Fruit fly (Drosophila melanogaster) ovary, adult (tissue): ENCODE measurements around the gene CSN1a.
"Not testable (repeated sequence)": the region's sequence is repeated elsewhere in the genome, so short reads cannot be mapped to it uniquely, and the experiment has no call there.

Source experiments
- CG17801 ChIP-seq: fragments of 200-800 bp; optimal IDR thresholded peaks from 2 replicates; lab custom pipeline; 2019; ENCODE audit warnings: missing biosample characterization, mild to moderate bottlenecking, missing genetic modification characterization, moderate library complexity; ENCODE audit not compliant: partially characterized antibody

CSN1a gene

dm6 chr2L:14762465-14762864 lies at the start of gene CSN1a:
TSS of gene CSN1a (plus strand) at chr2L:14762765.
- no peak for TF ChIP-seq CG17801 (GFP tag; lab: Kevin White, UChicago)

- TF ChIP-seq CG17801 (GFP tag; lab: Kevin White, UChicago), result no peak
Measured at dm6 chr2L:14713467-14713866, 49.1 kb upstream of the CSN1a start, which contains the start of gene CG34165. TSS of gene CG34165 (plus strand) at chr2L:14713750.

- TF ChIP-seq CG17801 (GFP tag; lab: Kevin White, UChicago), result no peak
Measured at dm6 chr2L:14730077-14730476, 32.5 kb upstream of the CSN1a start, which contains the start of gene CG42685. TSS of gene CG42685 (minus strand) at chr2L:14730177.

dm6 chr2L:14735543-14735942 lies 27.0 kb upstream of the CSN1a start, which contains the start of gene CG31835:
TSS of gene CG31835 (plus strand) at chr2L:14735843.
- TF ChIP-seq CG17801 (GFP tag; lab: Kevin White, UChicago), result not testable (repeated sequence)

DNA sequence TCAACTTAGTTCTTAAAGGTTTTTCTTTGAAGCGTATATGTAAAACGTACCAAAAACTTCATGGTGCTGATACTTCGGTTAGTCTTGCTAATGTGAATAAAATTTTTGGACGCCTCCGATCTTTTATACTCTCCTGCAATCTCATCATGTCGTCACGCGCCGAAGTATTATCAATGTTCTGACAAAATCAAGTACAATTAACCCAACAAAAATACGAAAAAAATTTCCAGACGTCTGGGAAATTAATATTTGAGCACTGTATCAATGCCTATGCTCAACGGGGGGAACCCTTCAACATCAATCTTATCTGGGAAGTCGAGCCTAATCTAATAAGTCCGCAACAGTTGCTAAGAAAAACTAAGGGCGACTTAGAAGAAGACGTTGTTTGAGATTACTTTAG lies 24.9 kb upstream of the CSN1a start, which contains the start of gene CG31775:
CG31775 (minus strand) TSS at position 101 of the 400 bp plus-strand sequence.
- TF ChIP-seq CG17801 (GFP tag; lab: Kevin White, UChicago), result not testable (repeated sequence)

- TF ChIP-seq CG17801 (GFP tag; lab: Kevin White, UChicago), result not testable (repeated sequence)
Measured at dm6 chr2L:14739614-14740013, 23.0 kb upstream of the CSN1a start, which contains the start of gene CG42585. TSS of gene CG42585 (plus strand) at chr2L:14739914.

dm6 chr2L:14741740-14742139 lies 20.8 kb upstream of the CSN1a start, which contains the start of gene CG42586:
TSS of gene CG42586 (minus strand) at chr2L:14741840.
- TF ChIP-seq CG17801 (GFP tag; lab: Kevin White, UChicago), result not testable (repeated sequence)

dm6 chr2L:14742893-14743292 lies 19.7 kb upstream of the CSN1a start, which contains the start of gene CG34166:
TSS of gene CG34166 (plus strand) at chr2L:14743193.
- TF ChIP-seq CG17801 (GFP tag; lab: Kevin White, UChicago), result not testable (repeated sequence)

DNA sequence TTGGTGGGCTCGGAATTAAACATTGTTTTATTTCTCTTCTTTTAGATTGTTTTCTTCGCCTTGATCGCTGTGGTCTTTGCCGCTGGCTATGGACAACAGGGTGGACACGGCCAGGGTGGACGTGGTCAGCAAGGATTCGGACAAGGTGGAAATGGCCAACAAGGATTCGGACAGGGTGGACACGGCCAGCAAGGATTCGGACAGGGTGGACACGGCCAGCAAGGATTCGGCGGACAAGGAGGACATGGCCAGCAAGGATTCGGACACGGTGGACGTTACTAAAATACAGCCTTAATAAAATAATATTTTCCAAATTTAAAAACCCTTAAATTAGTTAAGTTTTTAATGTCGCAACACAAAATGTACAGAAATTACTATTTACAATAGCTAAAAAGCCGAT lies 19.2 kb upstream of the CSN1a start:
- no peak for TF ChIP-seq CG17801 (GFP tag; lab: Kevin White, UChicago)

- no peak for TF ChIP-seq CG17801 (GFP tag; lab: Kevin White, UChicago)
Measured at dm6 chr2L:14744121-14744520, 18.4 kb upstream of the CSN1a start, which contains the start of gene CG42681. TSS of gene CG42681 (plus strand) at chr2L:14744421.

DNA sequence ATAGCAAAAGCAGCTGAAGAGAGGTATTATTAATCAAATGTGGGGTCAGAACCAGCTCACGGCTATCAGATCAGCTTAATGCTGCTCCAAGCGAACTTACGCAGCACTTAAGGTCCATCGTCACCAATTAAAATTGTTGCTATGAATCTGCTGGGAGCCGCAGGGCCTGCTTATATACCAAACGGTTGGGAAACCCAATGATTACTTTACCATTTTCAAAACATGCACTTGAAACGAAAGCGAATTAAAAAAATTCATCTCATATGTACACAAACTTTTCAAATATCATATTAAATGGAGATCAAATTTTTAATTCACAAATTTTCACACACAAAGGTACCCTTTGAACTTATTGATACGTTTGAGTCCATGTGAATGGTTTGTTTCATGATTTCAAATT lies 17.5 kb upstream of the CSN1a start, which contains the start of gene CG42587:
CG42587 (minus strand) TSS at position 143 of the 400 bp plus-strand sequence.
- no peak for TF ChIP-seq CG17801 (GFP tag; lab: Kevin White, UChicago)

dm6 chr2L:14746068-14746467 lies 16.5 kb upstream of the CSN1a start:
- no peak for TF ChIP-seq CG17801 (GFP tag; lab: Kevin White, UChicago)

dm6 chr2L:14760467-14760866 lies 2.1 kb upstream of the CSN1a start, which contains the start of gene CG4691:
TSS of gene CG4691 (plus strand) at chr2L:14760767.
- no peak for TF ChIP-seq CG17801 (GFP tag; lab: Kevin White, UChicago)

dm6 chr2L:14765608-14766007 lies 3.0 kb downstream of the CSN1a start, which contains the start of gene CG4701:
TSS of gene CG4701 (plus strand) at chr2L:14765908.
- TF ChIP-seq CG17801 (GFP tag; lab: Kevin White, UChicago), result no peak

- TF ChIP-seq CG17801 (GFP tag; lab: Kevin White, UChicago), result no peak
Measured at dm6 chr2L:14774713-14775112, 12.1 kb downstream of the CSN1a start, which contains the start of gene CG4650. TSS of gene CG4650 (minus strand) at chr2L:14774981.

DNA sequence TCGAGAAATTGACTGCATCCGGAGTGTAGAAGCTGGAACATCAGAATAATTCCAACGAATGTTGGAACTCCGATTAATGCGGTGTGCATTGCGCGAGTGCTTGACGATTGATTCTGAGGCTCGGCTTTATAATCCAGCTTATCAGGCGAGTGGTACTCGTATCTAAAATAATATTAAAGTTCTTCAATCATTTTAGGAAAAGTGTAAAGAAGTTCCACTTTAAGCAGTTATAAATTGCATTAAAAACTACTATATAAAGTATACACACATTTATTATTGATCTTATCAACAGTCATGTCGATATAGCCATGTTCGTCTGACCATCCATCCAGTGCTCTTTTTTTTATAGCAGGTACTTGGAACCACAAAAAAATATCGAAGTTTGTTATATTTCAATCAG lies 21.9 kb downstream of the CSN1a start, which contains the start of gene CG18636:
CG18636 (minus strand) TSS at position 101 of the 400 bp plus-strand sequence.
- no peak for TF ChIP-seq CG17801 (GFP tag; lab: Kevin White, UChicago)
